Worm (Caenorhabditis elegans) whole organism, L3 larva: ENCODE data around the gene egas-3.

ENCODE experiments used
- ZK546.5 ChIP-seq: sonication (generic microtip); optimal IDR thresholded peaks from 2 replicates; lab custom pipeline; 2017; ENCODE audit warnings: missing biosample characterization, missing genetic modification characterization
- ceh-82 ChIP-seq: fragments of 150-350 bp; optimal IDR thresholded peaks from 2 replicates; lab custom pipeline; 2014; ENCODE audit warnings: missing biosample characterization, missing genetic modification characterization
- eor-1 ChIP-seq, 2 experiments: fragments of 150-350 bp; optimal IDR thresholded peaks; 2 replicates each; lab custom pipeline; 2014 to 2018; ENCODE audit warnings: missing biosample characterization in 2 of 2, missing genetic modification characterization in 2 of 2
- nhr-67 ChIP-seq: fragments of 150-350 bp; optimal IDR thresholded peaks from 2 replicates; lab custom pipeline; 2014; ENCODE audit warnings: missing biosample characterization, missing genetic modification characterization
- pha-4 ChIP-seq: fragments of 150-350 bp; optimal IDR thresholded peaks from 2 replicates; lab custom pipeline; 2014; ENCODE audit warnings: missing biosample characterization, missing genetic modification reagents, missing genetic modification characterization
- unc-39 ChIP-seq: sonication (generic microtip); optimal IDR thresholded peaks from 4 replicates; lab custom pipeline; 2017; ENCODE audit warnings: missing biosample characterization, missing genetic modification characterization
- unc-62 ChIP-seq: fragments of 150-350 bp; sonication (generic microtip); optimal IDR thresholded peaks from 4 replicates; lab custom pipeline; 2014; ENCODE audit warnings: missing biosample characterization, missing genetic modification reagents, missing genetic modification characterization
- ztf-11 ChIP-seq: fragments of 150-350 bp; optimal IDR thresholded peaks from 2 replicates; lab custom pipeline; 2014; ENCODE audit warnings: missing biosample characterization, missing genetic modification characterization

DNA sequence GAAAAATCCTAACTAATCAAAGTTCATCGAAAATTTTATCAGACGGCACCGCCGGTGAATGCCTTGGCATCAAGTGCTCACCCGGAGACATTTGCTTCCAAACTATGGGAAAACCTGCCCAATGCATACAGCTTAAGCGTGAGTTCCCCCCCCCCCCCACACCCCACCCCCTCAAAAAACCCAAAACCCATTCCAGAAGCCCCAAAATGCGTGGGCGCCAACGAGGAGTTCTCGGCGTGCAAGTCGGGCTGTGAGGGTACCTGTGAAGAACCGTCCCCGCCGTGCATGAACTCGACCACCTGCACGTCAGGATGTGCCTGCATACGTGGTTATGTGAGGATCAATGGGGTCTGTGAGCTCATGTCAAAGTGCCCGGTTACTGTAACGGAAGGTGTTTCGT lies 38.2 kb upstream of the egas-3 start:
- TF ChIP-seq unc-62 (GFP tag; lab: Kevin White, UChicago) (no peak), ztf-11 (no peak), eor-1 (tag; optimal IDR thresholded peaks at IDR 0.05; lab: Kevin White, UChicago) (no peak), unc-39 (tag; lab: Kevin White, UChicago) (no peak), pha-4 (tag; lab: Kevin White, UChicago) (no peak), ceh-82 (tag; lab: Kevin White, UChicago) (no peak), ZK546.5 (no peak), nhr-67 (tag; lab: Kevin White, UChicago) (no peak)
